Worm (Caenorhabditis elegans) whole organism, L3 larva: ENCODE results near the gene Y45G5AM.6.

ENCODE experiments used
- R02D3.7 ChIP-seq: fragments of 150-350 bp; optimal IDR thresholded peaks from 2 replicates; lab custom pipeline; 2014; ENCODE audit warnings: missing biosample characterization, missing genetic modification characterization
- ZK546.5 ChIP-seq: sonication (generic microtip); optimal IDR thresholded peaks from 2 replicates; lab custom pipeline; 2017; ENCODE audit warnings: missing biosample characterization, missing genetic modification characterization
- ama-1 ChIP-seq: fragments of 150-350 bp; optimal IDR thresholded peaks from 2 replicates; lab custom pipeline; 2018
- ceh-16 ChIP-seq: sonication (generic microtip); optimal IDR thresholded peaks from 2 replicates; lab custom pipeline; 2017; ENCODE audit warnings: missing biosample characterization, missing genetic modification characterization
- ceh-28 ChIP-seq: fragments of 150-350 bp; optimal IDR thresholded peaks from 2 replicates; lab custom pipeline; 2014; ENCODE audit warnings: missing biosample characterization, missing genetic modification reagents, missing genetic modification characterization
- ceh-82 ChIP-seq: fragments of 150-350 bp; optimal IDR thresholded peaks from 2 replicates; lab custom pipeline; 2014; ENCODE audit warnings: missing biosample characterization, missing genetic modification characterization
- ceh-9 ChIP-seq: sonication (generic microtip); optimal IDR thresholded peaks from 2 replicates; lab custom pipeline; 2018; ENCODE audit warnings: missing biosample characterization, missing genetic modification characterization
- egl-27 ChIP-seq: sonication (generic microtip); optimal IDR thresholded peaks from 4 replicates; lab custom pipeline; 2017; ENCODE audit warnings: missing biosample characterization, missing genetic modification reagents, missing genetic modification characterization
- egl-5 ChIP-seq: fragments of 150-350 bp; optimal IDR thresholded peaks from 2 replicates; lab custom pipeline; 2017; ENCODE audit warnings: missing biosample characterization, missing genetic modification reagents, missing genetic modification characterization, inconsistent platforms
- elt-1 ChIP-seq: fragments of 150-350 bp; optimal IDR thresholded peaks from 2 replicates; lab custom pipeline; 2014; ENCODE audit warnings: missing biosample characterization, missing genetic modification characterization
- elt-2 ChIP-seq: sonication (generic microtip); optimal IDR thresholded peaks from 2 replicates; lab custom pipeline; 2016; ENCODE audit warnings: missing genetic modification reagents, mild to moderate bottlenecking, missing genetic modification characterization, missing compliant biosample characterization
- elt-3 ChIP-seq, 3 experiments: fragments of 150-350 bp in 1 of 3; sonication (generic microtip) in 2 of 3; optimal IDR thresholded peaks; 2 replicates in 2 of 3; 4 replicates in 1 of 3; lab custom pipeline; 2014 to 2017; ENCODE audit warnings: missing biosample characterization in 3 of 3, missing genetic modification characterization in 3 of 3
- eor-1 ChIP-seq, 2 experiments: fragments of 150-350 bp; optimal IDR thresholded peaks; 2 replicates each; lab custom pipeline; 2014 to 2018; ENCODE audit warnings: missing biosample characterization in 2 of 2, missing genetic modification characterization in 2 of 2
- fkh-10 ChIP-seq: sonication (generic microtip); optimal IDR thresholded peaks from 2 replicates; lab custom pipeline; 2017; ENCODE audit warnings: missing biosample characterization, missing genetic modification reagents, missing genetic modification characterization
- fkh-2 ChIP-seq: fragments of 150-350 bp; optimal IDR thresholded peaks from 2 replicates; lab custom pipeline; 2014; ENCODE audit warnings: missing biosample characterization, missing genetic modification reagents, missing genetic modification characterization
- fos-1 ChIP-seq: fragments of 150-350 bp; optimal IDR thresholded peaks from 2 replicates; lab custom pipeline; 2014; ENCODE audit warnings: missing biosample characterization, missing genetic modification characterization
- hmg-11 ChIP-seq: sonication (generic microtip); optimal IDR thresholded peaks from 2 replicates; lab custom pipeline; 2016; ENCODE audit warnings: missing genetic modification characterization, missing compliant biosample characterization
- jun-1 ChIP-seq: fragments of 150-350 bp; optimal IDR thresholded peaks from 2 replicates; lab custom pipeline; 2014; ENCODE audit warnings: missing biosample characterization, missing genetic modification reagents, missing genetic modification characterization
- lin-15B ChIP-seq: fragments of 150-350 bp; optimal IDR thresholded peaks from 2 replicates; lab custom pipeline; 2014; ENCODE audit warnings: missing biosample characterization, missing genetic modification characterization
- lin-39 ChIP-seq: fragments of 150-350 bp; optimal IDR thresholded peaks from 2 replicates; lab custom pipeline; 2018; ENCODE audit warnings: missing biosample characterization, missing genetic modification reagents, missing genetic modification characterization
- lsy-12 ChIP-seq: sonication (generic microtip); optimal IDR thresholded peaks from 2 replicates; lab custom pipeline; 2016; ENCODE audit warnings: mild to moderate bottlenecking, missing genetic modification characterization, missing compliant biosample characterization
- mdl-1 ChIP-seq: fragments of 150-350 bp; optimal IDR thresholded peaks from 2 replicates; lab custom pipeline; 2014; ENCODE audit warnings: missing biosample characterization, missing genetic modification characterization
- mml-1 ChIP-seq: fragments of 150-350 bp; sonication (generic microtip); optimal IDR thresholded peaks from 3 replicates; lab custom pipeline; 2014; ENCODE audit warnings: missing biosample characterization, missing genetic modification characterization
- nfya-1 ChIP-seq: sonication (generic microtip); optimal IDR thresholded peaks from 2 replicates; lab custom pipeline; 2017; ENCODE audit warnings: missing genetic modification characterization, mild to moderate bottlenecking, missing compliant biosample characterization, antibody characterized with exemption, moderate library complexity; ENCODE audit not compliant: insufficient read depth
- nhr-11 ChIP-seq: fragments of 150-350 bp; optimal IDR thresholded peaks from 2 replicates; lab custom pipeline; 2014; ENCODE audit warnings: missing biosample characterization, missing genetic modification characterization
- nhr-12 ChIP-seq: fragments of 150-350 bp; optimal IDR thresholded peaks from 2 replicates; lab custom pipeline; 2014; ENCODE audit warnings: missing biosample characterization, missing genetic modification characterization
- nhr-23 ChIP-seq: fragments of 150-350 bp; optimal IDR thresholded peaks from 2 replicates; lab custom pipeline; 2014; ENCODE audit warnings: missing biosample characterization, missing genetic modification reagents, missing genetic modification characterization
- nhr-237 ChIP-seq: fragments of 150-350 bp; optimal IDR thresholded peaks from 2 replicates; lab custom pipeline; 2014; ENCODE audit warnings: missing biosample characterization, missing genetic modification characterization
- nhr-25 ChIP-seq: sonication (generic microtip); optimal IDR thresholded peaks from 2 replicates; lab custom pipeline; 2017; ENCODE audit warnings: missing biosample characterization, missing genetic modification characterization
- nhr-28 ChIP-seq: fragments of 150-350 bp; optimal IDR thresholded peaks from 2 replicates; lab custom pipeline; 2014; ENCODE audit warnings: missing biosample characterization, missing genetic modification characterization
- nhr-43 ChIP-seq: sonication (generic microtip); optimal IDR thresholded peaks from 2 replicates; lab custom pipeline; 2016; ENCODE audit warnings: mild to moderate bottlenecking, missing genetic modification characterization, missing compliant biosample characterization; ENCODE audit not compliant: poor library complexity, severe bottlenecking
- nhr-76 ChIP-seq: fragments of 150-350 bp; sonication (generic microtip); optimal IDR thresholded peaks from 5 replicates; lab custom pipeline; 2014; ENCODE audit warnings: missing biosample characterization, missing genetic modification characterization
- nhr-77 ChIP-seq: fragments of 150-350 bp; optimal IDR thresholded peaks from 2 replicates; lab custom pipeline; 2014; ENCODE audit warnings: missing biosample characterization, missing genetic modification characterization
- pha-4 ChIP-seq: fragments of 150-350 bp; optimal IDR thresholded peaks from 2 replicates; lab custom pipeline; 2014; ENCODE audit warnings: missing biosample characterization, missing genetic modification reagents, missing genetic modification characterization
- pqm-1 ChIP-seq: fragments of 150-350 bp; optimal IDR thresholded peaks from 2 replicates; lab custom pipeline; 2017; ENCODE audit warnings: missing biosample characterization, missing genetic modification characterization, inconsistent platforms
- skn-1 ChIP-seq: fragments of 150-350 bp; optimal IDR thresholded peaks from 2 replicates; lab custom pipeline; 2014; ENCODE audit warnings: missing biosample characterization, missing genetic modification characterization
- snpc-4 ChIP-seq: fragments of 150-350 bp; optimal IDR thresholded peaks from 2 replicates; lab custom pipeline; 2014; ENCODE audit warnings: missing biosample characterization, missing genetic modification characterization
- tbx-2 ChIP-seq: sonication (generic microtip); optimal IDR thresholded peaks from 2 replicates; lab custom pipeline; 2016; ENCODE audit warnings: mild to moderate bottlenecking, missing genetic modification characterization, missing compliant biosample characterization
- unc-39 ChIP-seq: sonication (generic microtip); optimal IDR thresholded peaks from 4 replicates; lab custom pipeline; 2017; ENCODE audit warnings: missing biosample characterization, missing genetic modification characterization
- unc-62 ChIP-seq: fragments of 150-350 bp; sonication (generic microtip); optimal IDR thresholded peaks from 4 replicates; lab custom pipeline; 2014; ENCODE audit warnings: missing biosample characterization, missing genetic modification reagents, missing genetic modification characterization
- ztf-11 ChIP-seq: fragments of 150-350 bp; optimal IDR thresholded peaks from 2 replicates; lab custom pipeline; 2014; ENCODE audit warnings: missing biosample characterization, missing genetic modification characterization
- ztf-4 ChIP-seq: fragments of 150-350 bp; optimal IDR thresholded peaks from 2 replicates; lab custom pipeline; 2014; ENCODE audit warnings: missing biosample characterization, missing genetic modification characterization

Gene Y45G5AM.6

ce11 chrV:4152200-4152599, at the start of gene Y45G5AM.6:
TSS of gene Y45G5AM.6 (minus strand) at chrV:4152300.
- TF ChIP-seq ztf-4 (no peak), ama-1 (lab: Kevin White, UChicago) (no peak), fos-1 (tag; lab: Kevin White, UChicago) (no peak), elt-2 (tag; lab: Kevin White, UChicago) (no peak), nhr-237 (no peak), nhr-77 (tag; lab: Kevin White, UChicago) (no peak), nhr-43 (tag; lab: Kevin White, UChicago) (no peak), ceh-9 (tag; lab: Kevin White, UChicago) (no peak), tbx-2 (tag; lab: Kevin White, UChicago) (no peak), lin-39 (no peak), mdl-1 (tag; lab: Kevin White, UChicago) (no peak), ztf-11 (no peak), pha-4 (tag; lab: Kevin White, UChicago) (no peak)

- TF ChIP-seq lsy-12 (tag; lab: Kevin White, UChicago), result no peak
- TF ChIP-seq R02D3.7 (tag; lab: Kevin White, UChicago), result no peak
- TF ChIP-seq nhr-23 (tag; lab: Kevin White, UChicago), result no peak
- TF ChIP-seq elt-1 (tag; lab: Kevin White, UChicago), result no peak
- no peak for TF ChIP-seq nhr-12 (tag; lab: Kevin White, UChicago)
- no peak for TF ChIP-seq jun-1 (tag; lab: Kevin White, UChicago)
- no peak for TF ChIP-seq fkh-10 (GFP tag; lab: Kevin White, UChicago)
- TF ChIP-seq snpc-4 (tag; lab: Kevin White, UChicago), result no peak
- TF ChIP-seq nhr-237, result no peak
- no peak for TF ChIP-seq ama-1 (lab: Kevin White, UChicago)
- no peak for TF ChIP-seq ztf-11
- TF ChIP-seq nhr-11 (tag; lab: Kevin White, UChicago), result no peak
- TF ChIP-seq egl-27, result no peak
- TF ChIP-seq unc-39, result no peak
- no peak for TF ChIP-seq mdl-1 (tag; lab: Kevin White, UChicago)
- TF ChIP-seq, all 47 proteins: peak for 0
Observed at ce11 chrV:4199185-4199584, 47.1 kb upstream of the Y45G5AM.6 start, which contains the start of gene rpac-40. TSS of gene rpac-40 (plus strand) at chrV:4199485.

ce11 chrV:4195283-4195682, 43.2 kb upstream of the Y45G5AM.6 start, which contains the start of gene algn-5:
TSS of gene algn-5 (plus strand) at chrV:4195577.
- TF ChIP-seq ceh-9 (tag; lab: Kevin White, UChicago) (no peak), eor-1 (tag; optimal IDR thresholded peaks at IDR 0.05; lab: Kevin White, UChicago) (no peak), ztf-4 (no peak), pqm-1 (no peak), snpc-4 (tag; lab: Kevin White, UChicago) (no peak), pha-4 (tag; lab: Kevin White, UChicago) (no peak)

- no peak for TF ChIP-seq nhr-11 (tag; lab: Kevin White, UChicago)
- peak; percentile 66 for TF ChIP-seq nhr-23 (tag; lab: Kevin White, UChicago)
- no peak for TF ChIP-seq eor-1 (tag; optimal IDR thresholded peaks at IDR 0.05; lab: Kevin White, UChicago)
- TF ChIP-seq lsy-12 (tag; lab: Kevin White, UChicago), result no peak
- TF ChIP-seq ceh-16 (tag; lab: Kevin White, UChicago), result no peak
- TF ChIP-seq fkh-2 (tag; lab: Kevin White, UChicago), result no peak
- TF ChIP-seq nfya-1, result peak; percentile 77
- no peak for TF ChIP-seq nhr-76 (tag; lab: Kevin White, UChicago)
- peak; percentile 96 for TF ChIP-seq lin-39
- TF ChIP-seq mml-1 (tag; lab: Kevin White, UChicago), result no peak
- peak; percentile 27 for TF ChIP-seq pqm-1
- TF ChIP-seq hmg-11 (tag; lab: Kevin White, UChicago), result peak; percentile 95
- no peak for TF ChIP-seq ztf-11
- TF ChIP-seq snpc-4 (tag; lab: Kevin White, UChicago), result peak; percentile 83
- peak; percentile 78 for TF ChIP-seq lin-15B (tag; lab: Kevin White, UChicago)
- no peak for TF ChIP-seq fos-1 (tag; lab: Kevin White, UChicago)
- no peak for TF ChIP-seq ceh-82 (tag; lab: Kevin White, UChicago)
- TF ChIP-seq nhr-25 (tag; lab: Kevin White, UChicago), result peak; percentile 74
- TF ChIP-seq unc-62, result no peak
- peak; percentile 85 for TF ChIP-seq pha-4 (tag; lab: Kevin White, UChicago)
- no peak for TF ChIP-seq nhr-43 (tag; lab: Kevin White, UChicago)
- no peak for TF ChIP-seq nhr-12 (tag; lab: Kevin White, UChicago)
- no peak for TF ChIP-seq nhr-237
- TF ChIP-seq ceh-9 (tag; lab: Kevin White, UChicago), result no peak
- TF ChIP-seq egl-27, result no peak
- TF ChIP-seq elt-1 (tag; lab: Kevin White, UChicago), result no peak
- TF ChIP-seq elt-2 (tag; lab: Kevin White, UChicago), result peak; percentile 42
- TF ChIP-seq elt-3 (tag; optimal IDR thresholded peaks at IDR 0.05; lab: Kevin White, UChicago), result no peak
- peak; percentile 92 for TF ChIP-seq ceh-28 (tag; lab: Kevin White, UChicago)
- peak; percentile 14 for TF ChIP-seq egl-5 (tag; lab: Kevin White, UChicago)
- TF ChIP-seq jun-1 (tag; lab: Kevin White, UChicago), result peak; percentile 55
- no peak for TF ChIP-seq nhr-77 (tag; lab: Kevin White, UChicago)
- TF ChIP-seq ZK546.5, result no peak
- no peak for TF ChIP-seq ztf-4
- peak; percentile 25 for TF ChIP-seq R02D3.7 (tag; lab: Kevin White, UChicago)
- TF ChIP-seq tbx-2 (tag; lab: Kevin White, UChicago), result peak; percentile 74
- no peak for TF ChIP-seq unc-39
- no peak for TF ChIP-seq nhr-28 (tag; lab: Kevin White, UChicago)
- peak; percentile 24 for TF ChIP-seq skn-1 (tag; lab: Kevin White, UChicago)
Observed at ce11 chrV:4194587-4195211, 42.6 kb upstream of the Y45G5AM.6 start, which contains the start of gene Y45G5AM.9. TSS of gene Y45G5AM.9 (minus strand) at chrV:4194637.
